Worm (Caenorhabditis elegans) whole organism, L4/young adult: ENCODE measurements around the gene srz-37.

Experiments used
- W03F9.2 ChIP-seq: fragments of 150-350 bp; optimal IDR thresholded peaks from 2 replicates; lab custom pipeline; 2014; ENCODE audit warnings: missing biosample characterization, missing genetic modification characterization
- him-1 ChIP-seq: sonication (generic microtip); optimal IDR thresholded peaks from 2 replicates; lab custom pipeline; 2016; ENCODE audit warnings: missing genotype, missing genetic modification reagents, missing genetic modification characterization, missing compliant biosample characterization

ce11 chrIV:3516586-3516985, 34.9 kb upstream of the srz-37 start, which contains the start of gene unc-33:
- TF ChIP-seq W03F9.2 (no peak), him-1 (no peak)
